Fruit fly (Drosophila melanogaster): ENCODE results near the gene Oseg1.

Oseg1 gene

DNA sequence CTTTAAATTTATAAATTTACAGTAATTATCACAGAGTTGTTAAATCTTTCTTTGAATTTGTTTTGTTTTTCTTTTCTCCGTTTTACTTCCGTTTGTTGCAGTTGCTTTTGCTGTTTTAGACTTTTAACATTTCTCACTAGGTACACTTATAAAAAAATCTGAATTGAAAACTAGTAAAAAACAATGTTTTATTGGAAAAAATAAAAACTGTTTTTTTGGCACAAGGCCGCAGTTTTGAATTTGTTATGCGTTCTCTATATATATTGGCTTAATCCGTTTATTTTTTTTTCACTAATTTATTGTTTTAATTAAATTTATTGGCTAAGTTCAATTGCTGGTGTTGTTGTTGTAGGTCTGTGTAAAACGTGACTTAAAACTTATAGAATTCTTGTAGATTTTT is 27.5 kb upstream of the Oseg1 start:
- TF ChIP-seq Clk (GFP tag; optimal IDR thresholded peaks at IDR 0.05) (no peak), CG14711 (tag; optimal IDR thresholded peaks at IDR 0.05) (no peak), ovo (GFP tag; optimal IDR thresholded peaks at IDR 0.05) (no peak), cic (GFP tag; optimal IDR thresholded peaks at IDR 0.05) (no peak), kay (GFP tag; ENCODE audit: borderline replicate concordance) (no peak), Mnt (GFP tag; optimal IDR thresholded peaks at IDR 0.05) (no peak), CG1620 (GFP tag; optimal IDR thresholded peaks at IDR 0.05) (no peak), CG7101 (tag; optimal IDR thresholded peaks at IDR 0.05) (no peak), Crg-1 (GFP tag; optimal IDR thresholded peaks at IDR 0.05) (no peak), CG33017 (tag; optimal IDR thresholded peaks at IDR 0.05) (no peak), CG7045 (GFP tag; optimal IDR thresholded peaks at IDR 0.05) (no peak), CG5204 (GFP tag; optimal IDR thresholded peaks at IDR 0.05) (no peak)

DNA sequence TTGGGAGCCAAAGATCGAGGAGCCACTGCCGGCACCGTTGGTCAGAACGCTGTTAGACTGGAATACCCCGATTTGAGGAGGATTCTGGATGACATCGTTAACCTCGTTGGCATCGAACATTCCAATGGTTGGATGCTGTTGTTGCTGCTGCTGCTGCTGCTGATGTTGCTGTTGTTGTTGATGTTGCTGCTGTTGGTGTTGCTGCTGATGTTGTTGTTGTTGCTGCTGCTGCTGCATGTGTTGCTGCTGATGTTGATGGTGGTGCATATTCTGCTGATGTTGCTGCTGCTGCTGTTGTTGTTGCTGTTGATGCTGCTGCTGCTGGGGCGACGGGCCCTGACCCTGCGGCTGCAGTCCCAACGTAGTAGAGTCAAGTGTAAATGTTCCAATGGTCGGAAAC is 25.0 kb upstream of the Oseg1 start:
- TF ChIP-seq CG7101 (tag; optimal IDR thresholded peaks at IDR 0.05) = no peak
- TF ChIP-seq ovo (GFP tag; optimal IDR thresholded peaks at IDR 0.05) = no peak
- TF ChIP-seq kay (GFP tag; ENCODE audit: borderline replicate concordance) = peak; percentile 21
- no peak for TF ChIP-seq CG5204 (GFP tag; optimal IDR thresholded peaks at IDR 0.05)
- no peak for TF ChIP-seq tj (GFP tag; optimal IDR thresholded peaks at IDR 0.05)
- TF ChIP-seq CG12768 (GFP tag; optimal IDR thresholded peaks at IDR 0.05) = no peak
- no peak for TF ChIP-seq cic (GFP tag; optimal IDR thresholded peaks at IDR 0.05)

DNA sequence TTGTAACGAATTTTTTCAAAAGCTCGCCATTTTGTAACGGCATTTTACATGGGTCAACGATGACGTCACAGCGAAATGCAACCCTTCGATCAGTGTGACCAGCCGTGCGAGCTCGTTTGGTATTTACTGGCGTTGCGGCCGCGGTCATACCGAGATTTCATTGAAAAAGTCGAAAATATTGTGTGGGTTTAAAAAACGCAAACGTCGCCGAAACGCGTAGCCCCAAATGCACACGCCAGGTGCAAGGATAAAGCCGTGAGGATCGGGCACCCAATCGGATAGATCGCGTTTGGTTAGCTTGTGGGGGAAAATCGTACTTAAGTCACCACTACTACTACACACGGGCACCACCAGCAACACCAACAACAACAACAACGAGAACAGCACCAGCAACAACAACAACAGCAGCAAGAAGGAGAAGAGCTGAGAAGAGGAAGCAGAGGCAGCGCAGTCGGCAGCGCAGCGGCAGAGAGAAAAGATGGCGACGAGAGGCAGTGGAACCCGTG is 12.3 kb upstream of the Oseg1 start, which contains the start of gene Cbl:
Gene Cbl, plus strand, starts transcription at position 124 of the 506 bp plus-strand sequence.
- TF ChIP-seq CG14711 (tag; optimal IDR thresholded peaks at IDR 0.05) = peak; percentile 18
- no peak for TF ChIP-seq cnc (optimal IDR thresholded peaks at IDR 0.05)
- TF ChIP-seq Hr96 (GFP tag; optimal IDR thresholded peaks at IDR 0.05) = no peak
- TF ChIP-seq cic (GFP tag; optimal IDR thresholded peaks at IDR 0.05) = peak; percentile 73
- TF ChIP-seq toe (GFP tag; optimal IDR thresholded peaks at IDR 0.05) = no peak
- no peak for TF ChIP-seq CG7045 (GFP tag; optimal IDR thresholded peaks at IDR 0.05)
- TF ChIP-seq Crg-1 (GFP tag; optimal IDR thresholded peaks at IDR 0.05) = no peak
- TF ChIP-seq CG11617 (GFP tag; optimal IDR thresholded peaks at IDR 0.05) = no peak
- no peak for TF ChIP-seq Clk (GFP tag; optimal IDR thresholded peaks at IDR 0.05)
- TF ChIP-seq CG1620 (GFP tag; optimal IDR thresholded peaks at IDR 0.05) = no peak
- TF ChIP-seq CG7101 (tag; optimal IDR thresholded peaks at IDR 0.05) = peak; percentile 11
- TF ChIP-seq CG12768 (GFP tag; optimal IDR thresholded peaks at IDR 0.05) = no peak
- TF ChIP-seq bab1 (GFP tag; optimal IDR thresholded peaks at IDR 0.05) = peak; percentile 47
- TF ChIP-seq Mnt (GFP tag; optimal IDR thresholded peaks at IDR 0.05) = peak; percentile 39
- TF ChIP-seq kay (GFP tag; ENCODE audit: borderline replicate concordance) = no peak
- no peak for TF ChIP-seq CG5204 (GFP tag; optimal IDR thresholded peaks at IDR 0.05)
- TF ChIP-seq pad (GFP tag; optimal IDR thresholded peaks at IDR 0.05) = peak; percentile 62
- TF ChIP-seq tj (GFP tag; optimal IDR thresholded peaks at IDR 0.05) = peak; percentile 47
- TF ChIP-seq CG33017 (tag; optimal IDR thresholded peaks at IDR 0.05) = no peak
- TF ChIP-seq ovo (GFP tag; optimal IDR thresholded peaks at IDR 0.05) = peak; percentile 76

DNA sequence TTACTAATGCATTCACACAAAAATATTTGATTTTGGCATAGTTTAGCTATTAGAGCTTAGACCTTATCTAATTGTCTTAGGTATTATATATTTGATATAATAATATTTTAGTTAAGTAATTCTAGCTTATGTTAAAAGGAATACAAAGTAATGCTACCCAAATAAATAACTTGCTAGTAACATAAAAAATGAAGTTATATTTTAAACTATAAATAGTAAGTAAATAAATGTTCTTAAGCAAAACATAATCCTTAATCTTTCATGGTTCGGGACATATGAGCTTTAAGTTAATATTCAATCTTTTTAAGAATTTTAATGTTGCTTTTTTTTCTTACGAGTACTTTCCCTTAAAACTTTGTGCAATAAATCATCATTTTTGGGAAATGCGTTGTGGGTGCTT is 10.5 kb upstream of the Oseg1 start:
- TF ChIP-seq CG7045 (GFP tag; optimal IDR thresholded peaks at IDR 0.05) = no peak
- TF ChIP-seq CG14711 (tag; optimal IDR thresholded peaks at IDR 0.05) = no peak

DNA sequence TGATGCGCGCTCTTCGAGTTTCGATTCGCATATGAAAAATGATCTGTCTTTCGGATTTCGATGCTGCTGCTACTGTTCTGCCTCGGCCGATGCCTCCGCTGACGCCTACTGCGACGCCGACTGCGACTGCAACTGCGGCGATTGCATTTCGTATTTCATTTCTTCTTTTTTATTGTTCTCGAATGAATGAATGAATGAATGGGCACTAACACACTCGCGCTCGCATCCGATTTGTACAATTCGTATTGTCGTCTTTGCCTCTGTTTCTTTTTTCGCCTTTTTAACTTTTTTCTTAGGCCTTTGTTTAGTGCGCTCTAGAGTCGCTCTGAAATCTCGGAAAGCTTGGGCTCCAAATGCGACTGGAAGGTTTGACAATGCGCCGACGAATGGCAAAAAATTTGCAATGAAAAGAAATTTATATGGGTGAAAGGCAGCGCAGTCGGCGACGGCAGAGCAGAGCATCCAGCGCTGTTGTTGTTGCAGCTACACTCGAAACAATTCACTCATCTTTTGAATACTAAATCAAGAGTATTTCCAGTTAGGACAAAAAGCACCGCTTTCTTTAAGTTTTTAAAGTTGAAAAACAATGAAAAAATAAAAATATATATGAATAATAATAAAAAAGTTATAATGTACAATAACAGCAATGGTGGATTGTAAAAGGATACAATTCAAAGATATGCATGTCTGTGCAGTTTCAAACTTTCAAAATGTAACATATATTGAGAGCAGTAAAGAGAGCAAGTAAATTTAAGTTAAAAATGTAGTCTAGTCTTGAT is 9.4 kb upstream of the Oseg1 start, which contains the start of gene CG32354:
Gene CG32354, minus strand, starts transcription at position 398 of the 779 bp plus-strand sequence.
- peak; percentile 24 for TF ChIP-seq cic (GFP tag; optimal IDR thresholded peaks at IDR 0.05)
- no peak for TF ChIP-seq pad (GFP tag; optimal IDR thresholded peaks at IDR 0.05)

DNA sequence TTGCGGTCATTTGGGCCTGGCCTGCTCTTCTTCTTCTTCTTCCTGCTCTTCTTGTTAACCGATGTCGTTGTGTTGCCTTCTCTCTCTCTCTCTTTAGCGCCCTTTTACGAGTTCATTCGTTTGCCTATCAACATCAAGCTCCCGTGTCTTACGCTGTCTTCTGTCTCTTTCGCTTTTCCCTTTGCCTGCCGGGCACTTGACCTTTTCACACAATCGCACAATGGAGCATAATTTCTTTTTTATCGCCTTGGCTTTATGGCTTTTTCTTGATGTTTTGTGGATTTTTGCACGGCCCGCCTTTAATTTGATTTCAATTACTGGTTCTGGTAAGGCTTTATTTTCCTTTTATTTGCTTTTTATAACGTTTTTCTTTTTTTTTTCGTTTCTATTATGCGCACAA is 8.7 kb upstream of the Oseg1 start:
- TF ChIP-seq CG7045 (GFP tag; optimal IDR thresholded peaks at IDR 0.05) (no peak), cnc (optimal IDR thresholded peaks at IDR 0.05) (no peak), kay (GFP tag; ENCODE audit: borderline replicate concordance) (no peak), CG12768 (GFP tag; optimal IDR thresholded peaks at IDR 0.05) (no peak), ovo (GFP tag; optimal IDR thresholded peaks at IDR 0.05) (no peak)

DNA sequence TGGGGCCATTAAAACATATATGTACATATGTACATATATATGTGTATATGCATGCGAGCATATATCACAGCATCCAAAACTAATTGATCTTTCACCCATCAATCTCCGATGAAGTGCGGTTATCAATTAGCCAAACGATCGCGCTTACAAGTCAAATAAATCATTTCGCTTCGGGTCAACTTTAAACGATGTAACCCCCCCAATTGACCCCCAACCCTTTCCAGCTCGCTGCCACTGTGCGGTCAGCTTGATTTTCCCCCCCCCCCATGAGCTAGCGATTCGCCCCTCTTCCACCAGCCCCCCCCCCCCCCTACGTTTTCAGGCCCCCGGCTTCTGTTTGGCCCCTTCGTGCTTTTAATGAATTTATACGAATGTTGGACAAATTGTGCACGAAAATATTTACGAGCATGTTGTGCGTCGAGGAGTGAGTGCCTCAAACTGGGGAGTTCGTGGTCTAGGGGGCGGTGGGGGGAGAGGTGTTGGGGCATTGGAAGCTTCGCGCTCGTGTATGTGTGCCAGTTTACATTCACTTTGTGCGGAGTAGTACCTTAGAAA is 7.1 kb upstream of the Oseg1 start:
- TF ChIP-seq CG12768 (GFP tag; optimal IDR thresholded peaks at IDR 0.05) = no peak
- no peak for TF ChIP-seq CG33017 (tag; optimal IDR thresholded peaks at IDR 0.05)
- no peak for TF ChIP-seq CG1620 (GFP tag; optimal IDR thresholded peaks at IDR 0.05)
- no peak for TF ChIP-seq Crg-1 (GFP tag; optimal IDR thresholded peaks at IDR 0.05)
- no peak for TF ChIP-seq CG5204 (GFP tag; optimal IDR thresholded peaks at IDR 0.05)
- TF ChIP-seq pad (GFP tag; optimal IDR thresholded peaks at IDR 0.05) = no peak
- TF ChIP-seq tj (GFP tag; optimal IDR thresholded peaks at IDR 0.05) = no peak
- TF ChIP-seq CG11617 (GFP tag; optimal IDR thresholded peaks at IDR 0.05) = no peak
- no peak for TF ChIP-seq Mnt (GFP tag; optimal IDR thresholded peaks at IDR 0.05)
- no peak for TF ChIP-seq bab1 (GFP tag; optimal IDR thresholded peaks at IDR 0.05)
- no peak for TF ChIP-seq cic (GFP tag; optimal IDR thresholded peaks at IDR 0.05)
- no peak for TF ChIP-seq cnc (optimal IDR thresholded peaks at IDR 0.05)
- no peak for TF ChIP-seq ovo (GFP tag; optimal IDR thresholded peaks at IDR 0.05)

Data from whole organism, adult.